Worm (Caenorhabditis elegans) whole organism, young adult: ENCODE measurements around the gene C41A3.2.

Source experiments
- nfya-1 ChIP-seq: sonication (generic microtip); optimal IDR thresholded peaks from 2 replicates; lab custom pipeline; 2017; ENCODE audit warnings: antibody characterized with exemption, missing compliant biosample characterization, missing genetic modification characterization, borderline replicate concordance; ENCODE audit not compliant: insufficient read depth
- unc-62 ChIP-seq: fragments of 150-350 bp; optimal IDR thresholded peaks from 2 replicates; lab custom pipeline; 2014; ENCODE audit warnings: missing biosample characterization, missing genetic modification reagents, missing genetic modification characterization

DNA sequence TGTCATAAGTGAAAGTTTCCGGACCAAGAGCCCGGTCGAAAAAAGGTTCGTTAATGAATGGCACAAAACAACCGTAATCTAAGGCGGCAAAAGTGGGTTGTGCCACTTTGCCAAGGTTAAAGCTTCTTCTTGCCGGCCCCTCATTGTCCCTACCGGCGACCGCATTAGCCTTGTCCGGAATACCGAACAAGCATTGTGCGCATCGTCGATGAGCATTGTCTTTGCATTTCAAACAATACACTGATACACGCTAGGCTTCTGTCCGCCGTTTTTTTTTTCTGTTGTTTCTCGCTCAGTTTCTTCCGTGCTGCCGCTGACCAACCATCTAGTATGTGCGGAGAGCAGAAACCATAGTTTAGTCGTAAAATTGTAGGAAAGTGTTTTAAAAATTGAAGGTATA lies 16.9 kb downstream of the C41A3.2 start, which contains the start of gene C03F11.2:
- TF ChIP-seq unc-62 (GFP tag; lab: Kevin White, UChicago) = no peak
- no peak for TF ChIP-seq nfya-1 (tag; lab: Kevin White, UChicago)
